Fruit fly (Drosophila melanogaster): ENCODE data around the gene CG12011.

CG12011 gene

DNA sequence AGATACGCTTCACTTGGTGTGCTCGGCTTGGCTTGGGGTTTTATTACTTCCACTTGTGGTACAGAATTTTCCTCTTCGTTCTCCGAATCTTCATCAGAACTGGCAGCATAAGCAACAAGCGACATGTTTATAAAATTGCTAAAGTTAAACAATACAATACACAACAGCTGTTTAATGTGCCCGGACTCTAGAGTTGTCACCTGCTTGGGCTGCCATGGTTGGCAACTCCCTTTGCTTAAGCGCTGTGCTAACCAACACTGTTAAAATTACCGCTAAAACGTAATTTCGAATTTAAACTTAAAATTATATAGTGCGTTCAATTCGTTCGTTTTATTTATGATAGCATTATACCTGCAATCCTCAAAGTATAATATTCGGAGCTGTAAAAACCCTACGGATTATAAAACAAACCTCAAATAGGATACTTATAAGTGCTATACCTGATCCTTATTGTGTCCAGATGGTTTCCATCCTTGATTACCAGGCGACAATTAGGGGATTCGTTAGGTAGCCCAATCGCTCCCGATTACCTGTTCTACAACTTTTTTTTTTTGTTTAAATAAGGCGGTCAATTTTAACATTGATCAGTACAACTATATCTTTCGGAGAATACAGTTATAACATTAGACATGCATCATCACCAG is 47.0 kb upstream of the CG12011 start, which contains the start of the genes CG17249 and Bro (continued):
- 0 out of 3 replicates have a peak, but pooled peaks have one; percentile 10 for TF ChIP-seq vnd (GFP tag; IDR thresholded peaks at IDR 0.05; ENCODE audit: partially characterized antibody)
- TF ChIP-seq CG5953 (GFP tag; IDR thresholded peaks at IDR 0.05) = no peak
- peak; percentile 74 for TF ChIP-seq Ets65A (GFP tag)
- peak; percentile 25; the same call in 1 of the 2 replicates for TF ChIP-seq Scr (GFP tag; IDR thresholded peaks at IDR 0.05; ENCODE audit: partially characterized antibody)
- TF ChIP-seq mam (GFP tag; optimal IDR thresholded peaks at IDR 0.05) = peak; percentile 21
- no peak for TF ChIP-seq Fer2 (tag; optimal IDR thresholded peaks at IDR 0.05)
- TF ChIP-seq fru (optimal IDR thresholded peaks at IDR 0.05) = no peak
- peak; percentile 31 for TF ChIP-seq nmo (GFP tag; optimal IDR thresholded peaks at IDR 0.05)
- TF ChIP-seq phol (tag; optimal IDR thresholded peaks at IDR 0.05) = peak; percentile 37
- TF ChIP-seq CG18011 (GFP tag; optimal IDR thresholded peaks at IDR 0.05) = no peak
- TF ChIP-seq lov (optimal IDR thresholded peaks at IDR 0.05) = no peak
- TF ChIP-seq lov (GFP tag; IDR thresholded peaks at IDR 0.05) = peak; percentile 61; the same call in 2 of the 3 replicates
- peak; percentile 13 for TF ChIP-seq Max (GFP tag; optimal IDR thresholded peaks at IDR 0.05)
- no peak for TF ChIP-seq Neu2 (GFP tag; optimal IDR thresholded peaks at IDR 0.05; ENCODE audit: borderline replicate concordance)
- peak; percentile 93 for TF ChIP-seq pzg (GFP tag; optimal IDR thresholded peaks at IDR 0.05)
- TF ChIP-seq HLH3B (GFP tag; IDR thresholded peaks at IDR 0.05) = no peak
- no peak for TF ChIP-seq dan (GFP tag; IDR thresholded peaks at IDR 0.05)
- peak; percentile 85 for TF ChIP-seq CG1603 (tag; optimal IDR thresholded peaks at IDR 0.05)
- TF ChIP-seq CG9609 (GFP tag; optimal IDR thresholded peaks at IDR 0.05) = peak; percentile 50
- peak; percentile 22 for TF ChIP-seq CG30403 (GFP tag; optimal IDR thresholded peaks at IDR 0.05)
- TF ChIP-seq CG12942 (GFP tag; optimal IDR thresholded peaks at IDR 0.05) = peak; percentile 9
- peak; percentile 53; the same call in 2 of the 3 replicates for TF ChIP-seq row (GFP tag; IDR thresholded peaks at IDR 0.05)
- peak; percentile 38 for TF ChIP-seq Mad (GFP tag; optimal IDR thresholded peaks at IDR 0.05)
- peak; percentile 80 for TF ChIP-seq B-H2 (GFP tag; optimal IDR thresholded peaks at IDR 0.05)
- TF ChIP-seq twi (tag; optimal IDR thresholded peaks at IDR 0.05) = no peak
- peak; percentile 53 for TF ChIP-seq vfl (GFP tag; optimal IDR thresholded peaks at IDR 0.05)
- TF ChIP-seq CG8388 (GFP tag; optimal IDR thresholded peaks at IDR 0.05) = peak; percentile 92
- peak; percentile 98 for TF ChIP-seq Dp (GFP tag; optimal IDR thresholded peaks at IDR 0.05)
- TF ChIP-seq NK7.1 (GFP tag; optimal IDR thresholded peaks at IDR 0.05) = peak; percentile 28
- peak; percentile 55 for TF ChIP-seq HLH54F (GFP tag; optimal IDR thresholded peaks at IDR 0.05)
- no peak for TF ChIP-seq bigmax (GFP tag; optimal IDR thresholded peaks at IDR 0.05)
- peak; percentile 51 for TF ChIP-seq CG13287 (GFP tag; IDR thresholded peaks at IDR 0.05; ENCODE audit: partially characterized antibody)
- TF ChIP-seq CG12391 (tag; optimal IDR thresholded peaks at IDR 0.05) = peak; percentile 19
- no peak for TF ChIP-seq TFAM (GFP tag; optimal IDR thresholded peaks at IDR 0.05)
- 0 out of 3 replicates have a peak, but pooled peaks have one; percentile 11 for TF ChIP-seq C15 (GFP tag; IDR thresholded peaks at IDR 0.05)
- TF ChIP-seq bab2 (GFP tag; optimal IDR thresholded peaks at IDR 0.05) = peak; percentile 14
- TF ChIP-seq B-H1 (GFP tag; IDR thresholded peaks at IDR 0.05) = no peak
- TF ChIP-seq ttk (GFP tag; IDR thresholded peaks at IDR 0.05) = no peak
- TF ChIP-seq Ptx1 (GFP tag; IDR thresholded peaks at IDR 0.05) = 0 out of 2 replicates have a peak, but pooled peaks have one; percentile 27
- TF ChIP-seq CG10565 (GFP tag; optimal IDR thresholded peaks at IDR 0.05) = no peak
- TF ChIP-seq CG10979 (tag; optimal IDR thresholded peaks at IDR 0.05) = no peak
- TF ChIP-seq insv (GFP tag; optimal IDR thresholded peaks at IDR 0.05) = no peak
- TF ChIP-seq CG34376 (GFP tag; optimal IDR thresholded peaks at IDR 0.05) = peak; percentile 16
- TF ChIP-seq amos (GFP tag; IDR thresholded peaks at IDR 0.05; ENCODE audit: partially characterized antibody) = peak; percentile 41; the same call in 1 of the 2 replicates
- peak; percentile 69 for TF ChIP-seq ken (GFP tag; IDR thresholded peaks at IDR 0.05)
- no peak for TF ChIP-seq Blimp-1 (GFP tag; optimal IDR thresholded peaks at IDR 0.05)
- no peak for TF ChIP-seq so (GFP tag; IDR thresholded peaks at IDR 0.05)
- no peak for TF ChIP-seq sc (optimal IDR thresholded peaks at IDR 0.05)
- TF ChIP-seq sc (GFP tag; optimal IDR thresholded peaks at IDR 0.05) = no peak
- no peak for TF ChIP-seq ato (GFP tag; IDR thresholded peaks at IDR 0.05; ENCODE audit: partially characterized antibody)
